Fruit fly (Drosophila melanogaster) whole organism, wandering third instar larva: ENCODE measurements around the gene fend.
"Not testable (repeated sequence)": the region's sequence is repeated elsewhere in the genome, so short reads cannot be mapped to it uniquely, and the experiment has no call there.

Experiments
- Abd-B ChIP-seq: fragments of >200 bp; optimal IDR thresholded peaks from 2 replicates; lab custom pipeline; 2017; ENCODE audit warnings: missing biosample characterization, missing genetic modification characterization
- CG32264 ChIP-seq: fragments of 200-800 bp; sonication (Bioruptor generic); optimal IDR thresholded peaks from 2 replicates; lab custom pipeline; 2016; ENCODE audit warnings: missing biosample characterization, missing genetic modification characterization
- CG9705 ChIP-seq: fragments of 200-800 bp; sonication (Bioruptor generic); optimal IDR thresholded peaks from 2 replicates; lab custom pipeline; 2018; ENCODE audit warnings: missing biosample characterization, mild to moderate bottlenecking, missing genetic modification characterization
- CrebA ChIP-seq: fragments of 200-800 bp; sonication (Bioruptor generic); optimal IDR thresholded peaks from 2 replicates; lab custom pipeline; 2016; ENCODE audit warnings: missing biosample characterization, mild to moderate bottlenecking, missing genetic modification characterization, borderline replicate concordance
- Dfd ChIP-seq: fragments of >200 bp; optimal IDR thresholded peaks from 2 replicates; lab custom pipeline; 2017; ENCODE audit warnings: missing biosample characterization, missing genetic modification characterization
- Dif ChIP-seq: fragments of 200-275, 200-300 bp; sonication (Bioruptor generic); optimal IDR thresholded peaks from 2 replicates; lab custom pipeline; 2018; ENCODE audit warnings: missing biosample characterization, missing genetic modification characterization; ENCODE audit not compliant: partially characterized antibody
- GATAd ChIP-seq: sonication (Bioruptor generic); optimal IDR thresholded peaks from 2 replicates; lab custom pipeline; 2016; ENCODE audit warnings: missing biosample characterization, missing genetic modification characterization
- HLH106 ChIP-seq: fragments of 200-800 bp; optimal IDR thresholded peaks from 3 replicates; lab custom pipeline; 2019; ENCODE audit warnings: missing biosample characterization, mild to moderate bottlenecking, missing genetic modification characterization, moderate library complexity
- Hnf4 ChIP-seq: fragments of 200-800 bp; sonication (Bioruptor generic); optimal IDR thresholded peaks from 2 replicates; lab custom pipeline; 2016; ENCODE audit warnings: missing biosample characterization, mild to moderate bottlenecking, missing genetic modification characterization
- Hr83 ChIP-seq: fragments of 200-300 bp; sonication (Bioruptor generic); optimal IDR thresholded peaks from 2 replicates; lab custom pipeline; 2016; ENCODE audit warnings: missing biosample characterization, mild to moderate bottlenecking, missing genetic modification characterization, moderate library complexity; ENCODE audit not compliant: poor library complexity, severe bottlenecking
- Jra ChIP-seq: sonication (Bioruptor generic); optimal IDR thresholded peaks from 2 replicates; lab custom pipeline; 2016; ENCODE audit warnings: missing biosample characterization, missing genetic modification characterization
- Mio ChIP-seq: sonication (Bioruptor generic); optimal IDR thresholded peaks from 2 replicates; lab custom pipeline; 2016; ENCODE audit warnings: missing biosample characterization, missing genetic modification characterization
- Myc ChIP-seq: fragments of >200 bp; optimal IDR thresholded peaks from 2 replicates; lab custom pipeline; 2017
- N ChIP-seq: fragments of >200 bp; optimal IDR thresholded peaks from 2 replicates; lab custom pipeline; 2018; ENCODE audit warnings: missing biosample characterization, missing external identifiers, missing genetic modification characterization
- OdsH ChIP-seq: fragments of 200-800 bp; sonication (Bioruptor generic); optimal IDR thresholded peaks from 2 replicates; lab custom pipeline; 2016; ENCODE audit warnings: missing biosample characterization, mild to moderate bottlenecking, missing genetic modification characterization
- Rel ChIP-seq, 2 experiments: fragments of 200-800 bp; sonication (Bioruptor generic) in 1 of 2; optimal IDR thresholded peaks; 2 replicates in 1 of 2; 3 replicates in 1 of 2; lab custom pipeline; 2016 to 2019; ENCODE audit warnings: mild to moderate bottlenecking in 2 of 2, missing biosample characterization in 2 of 2, missing genetic modification characterization in 2 of 2, moderate library complexity in 1 of 2
- Sp1 ChIP-seq: fragments of 200-800 bp; sonication (Bioruptor generic); optimal IDR thresholded peaks from 3 replicates; lab custom pipeline; 2019; ENCODE audit warnings: missing biosample characterization, mild to moderate bottlenecking, missing genetic modification characterization, moderate library complexity
- br ChIP-seq: fragments of 200-800 bp; sonication (Bioruptor generic); optimal IDR thresholded peaks from 2 replicates; lab custom pipeline; 2016; ENCODE audit warnings: missing biosample characterization, missing genetic modification characterization
- brk ChIP-seq: fragments of 200-800 bp; sonication (Bioruptor generic); optimal IDR thresholded peaks from 2 replicates; lab custom pipeline; 2016; ENCODE audit warnings: missing biosample characterization, mild to moderate bottlenecking, missing genetic modification characterization
- dl ChIP-seq, 2 experiments: fragments of 175-275, 200-275 bp in 1 of 2; fragments of 200-275 bp in 1 of 2; sonication (Bioruptor generic); optimal IDR thresholded peaks; lab custom pipeline; 2018; ENCODE audit warnings: mild to moderate bottlenecking in 2 of 2, missing biosample characterization in 2 of 2, missing genetic modification characterization in 2 of 2, moderate library complexity in 2 of 2; ENCODE audit not compliant: partially characterized antibody in 2 of 2, insufficient read depth in 1 of 2
- dmrt93B ChIP-seq: fragments of 200-800 bp; sonication (Bioruptor generic); optimal IDR thresholded peaks from 2 replicates; lab custom pipeline; 2018; ENCODE audit warnings: missing biosample characterization, mild to moderate bottlenecking, missing genetic modification characterization
- dsf ChIP-seq: sonication (Bioruptor generic); optimal IDR thresholded peaks from 2 replicates; lab custom pipeline; 2016; ENCODE audit warnings: missing biosample characterization, missing genetic modification characterization, borderline replicate concordance
- ey ChIP-seq: fragments of 200-800 bp; sonication (Bioruptor generic); optimal IDR thresholded peaks from 2 replicates; lab custom pipeline; 2016; ENCODE audit warnings: missing biosample characterization, missing genetic modification characterization
- foxo ChIP-seq, 2 experiments: fragments of 200-800 bp; sonication (Bioruptor generic); optimal IDR thresholded peaks; 2 replicates in 1 of 2; 3 replicates in 1 of 2; lab custom pipeline; 2016 to 2017; ENCODE audit warnings: missing biosample characterization in 2 of 2, missing genetic modification characterization in 2 of 2
- fru ChIP-seq: fragments of 200-800 bp; sonication (Bioruptor generic); optimal IDR thresholded peaks from 3 replicates; lab custom pipeline; 2016; ENCODE audit warnings: missing biosample characterization, mild to moderate bottlenecking, missing genetic modification characterization
- h ChIP-seq: fragments of 200-800 bp; sonication (Bioruptor generic); optimal IDR thresholded peaks from 3 replicates; lab custom pipeline; 2016; ENCODE audit warnings: missing biosample characterization, mild to moderate bottlenecking, missing genetic modification characterization
- jim ChIP-seq: fragments of 175-275, 200-325 bp; sonication (Bioruptor generic); optimal IDR thresholded peaks from 2 replicates; lab custom pipeline; 2016; ENCODE audit warnings: missing biosample characterization, mild to moderate bottlenecking, missing genetic modification characterization
- lola ChIP-seq: fragments of >200 bp; optimal IDR thresholded peaks from 2 replicates; lab custom pipeline; 2017; ENCODE audit warnings: missing biosample characterization, missing genetic modification characterization
- pan ChIP-seq: fragments of >200 bp; optimal IDR thresholded peaks from 2 replicates; lab custom pipeline; 2017
- psq ChIP-seq: fragments of 200-800 bp; sonication (Bioruptor generic); optimal IDR thresholded peaks from 3 replicates; lab custom pipeline; 2017; ENCODE audit warnings: missing biosample characterization, mild to moderate bottlenecking, missing genetic modification characterization, moderate library complexity
- rgr ChIP-seq: fragments of 200-800 bp; sonication (Bioruptor generic); optimal IDR thresholded peaks from 3 replicates; lab custom pipeline; 2016; ENCODE audit warnings: missing biosample characterization, mild to moderate bottlenecking, missing genetic modification characterization
- sage ChIP-seq: fragments of 200-800 bp; sonication (Bioruptor generic); optimal IDR thresholded peaks from 2 replicates; lab custom pipeline; 2016; ENCODE audit warnings: missing biosample characterization, mild to moderate bottlenecking, missing genetic modification characterization
- sv ChIP-seq: fragments of 200-800 bp; sonication (Bioruptor generic); optimal IDR thresholded peaks from 3 replicates; lab custom pipeline; 2016; ENCODE audit warnings: missing biosample characterization, missing genetic modification characterization
- tai ChIP-seq: sonication (Bioruptor generic); optimal IDR thresholded peaks from 2 replicates; lab custom pipeline; 2016; ENCODE audit warnings: missing biosample characterization, missing genetic modification characterization
- usp ChIP-seq: fragments of >200 bp; optimal IDR thresholded peaks from 2 replicates; lab custom pipeline; 2017; ENCODE audit warnings: missing biosample characterization, missing genetic modification characterization
- woc ChIP-seq: sonication (Bioruptor generic); optimal IDR thresholded peaks from 2 replicates; lab custom pipeline; 2016; ENCODE audit warnings: missing biosample characterization, mild to moderate bottlenecking, missing genetic modification characterization

Gene fend

dm6 chrX:9087920-9088417 lies 46.9 kb downstream of the fend start, which contains the start of gene CG6999:
TSS of gene CG6999 (plus strand) at chrX:9088367.
- TF ChIP-seq CrebA; foxo (GFP tag; optimal IDR thresholded peaks at IDR 0.05; lab: Kevin White, UChicago); dl (GFP tag; optimal IDR thresholded peaks at IDR 0.05; lab: Kevin White, UChicago; ENCODE audit: insufficient read depth in 1 of 2, partially characterized antibody in 2 of 2): not testable (repeated sequence)

DNA sequence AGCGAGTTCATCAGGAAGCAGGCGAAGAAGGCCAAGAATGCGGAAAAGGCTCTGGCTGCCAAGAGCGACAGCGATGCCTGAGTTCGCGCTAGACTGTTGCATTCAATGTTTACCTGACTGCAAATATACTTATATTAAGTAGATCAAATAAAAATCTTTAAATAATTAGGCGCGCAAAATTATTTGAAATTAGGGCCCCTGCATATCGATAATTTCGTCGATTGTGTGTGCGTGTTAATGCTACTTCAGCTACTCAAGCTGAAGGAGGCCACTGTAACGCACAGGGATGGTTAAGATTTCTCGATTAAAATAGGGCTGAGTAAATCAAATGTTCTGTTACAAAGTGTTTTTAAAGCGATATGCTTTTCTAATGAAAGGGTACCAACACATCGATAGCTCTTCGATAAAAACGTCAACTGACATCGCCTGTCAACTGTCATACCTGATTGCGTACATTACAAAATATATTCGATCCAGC lies 48.2 kb downstream of the fend start, which contains the start of gene CG32706:
Gene CG32706, plus strand, starts transcription at position 428 of the 478 bp plus-strand sequence.
- TF ChIP-seq pan (lab: Kevin White, UChicago); dsf; brk: not testable (repeated sequence)

DNA sequence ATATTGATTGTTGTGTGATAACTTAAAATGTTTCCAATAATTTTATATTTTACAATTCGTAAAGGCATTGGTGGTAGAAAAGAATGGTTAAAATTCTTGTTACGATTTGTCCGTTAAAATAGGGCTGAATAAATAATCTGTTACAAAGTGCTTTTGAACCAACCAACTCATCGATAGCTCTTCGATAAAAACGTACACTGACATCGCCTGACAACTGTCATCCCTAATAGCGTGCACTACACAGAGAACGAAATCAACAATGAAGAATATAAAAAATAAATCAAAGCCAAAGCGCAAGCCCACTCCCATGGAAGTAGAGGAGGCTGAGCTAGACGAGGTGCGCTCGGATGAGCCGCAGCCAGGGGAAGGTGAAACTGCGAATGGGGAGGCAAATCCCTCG lies 49.2 kb downstream of the fend start, which contains the start of gene CG32708:
Gene CG32708, plus strand, starts transcription at position 207 of the 400 bp plus-strand sequence.
- no peak for TF ChIP-seq jim (GFP tag; lab: Kevin White, UChicago)
- TF ChIP-seq tai (GFP tag; lab: Kevin White, UChicago), result no peak
- TF ChIP-seq GATAd (GFP tag; lab: Kevin White, UChicago), result no peak
- no peak for TF ChIP-seq lola (GFP tag; lab: Kevin White, UChicago)
- no peak for TF ChIP-seq Dfd (GFP tag; lab: Kevin White, UChicago)
- TF ChIP-seq HLH106 (tag; lab: Kevin White, UChicago), result peak; percentile 2
- TF ChIP-seq rgr (GFP tag; lab: Kevin White, UChicago), result no peak
- TF ChIP-seq foxo (GFP tag; optimal IDR thresholded peaks at IDR 0.05; lab: Kevin White, UChicago), result no peak

- TF ChIP-seq Dfd (GFP tag; lab: Kevin White, UChicago) (no peak), rgr (GFP tag; lab: Kevin White, UChicago) (peak; percentile 32), fru (GFP tag; lab: Kevin White, UChicago) (peak; percentile 58), HLH106 (tag; lab: Kevin White, UChicago) (peak; percentile 52), ey (GFP tag; lab: Kevin White, UChicago) (peak; percentile 41), GATAd (GFP tag; lab: Kevin White, UChicago) (no peak), Sp1 (peak; percentile 55), Abd-B (GFP tag; lab: Kevin White, UChicago) (no peak), sv (GFP tag; lab: Kevin White, UChicago) (no peak), OdsH (GFP tag; lab: Kevin White, UChicago) (no peak), woc (GFP tag; lab: Kevin White, UChicago) (peak; percentile 82), Dif (GFP tag; lab: Kevin White, UChicago) (no peak), CG9705 (GFP tag; lab: Kevin White, UChicago) (peak; percentile 29), Mio (no peak), foxo (GFP tag; optimal IDR thresholded peaks at IDR 0.05; lab: Kevin White, UChicago) (peak in 1 of 2 experiments; percentile 40), h (GFP tag; lab: Kevin White, UChicago) (peak; percentile 28), psq (GFP tag; lab: Kevin White, UChicago) (peak; percentile 25), Myc (lab: Kevin White, UChicago) (peak; percentile 96), usp (GFP tag; lab: Kevin White, UChicago) (no peak)
Measured at dm6 chrX:9082600-9082999, 52.3 kb downstream of the fend start, which contains the start of gene APC4. TSS of gene APC4 (plus strand) at chrX:9082931.

- TF ChIP-seq rgr (GFP tag; lab: Kevin White, UChicago) (peak; percentile 78), CG9705 (GFP tag; lab: Kevin White, UChicago) (peak; percentile 34), sv (GFP tag; lab: Kevin White, UChicago) (peak; percentile 57), Hnf4 (GFP tag; lab: Kevin White, UChicago) (peak; percentile 76), dl (GFP tag; optimal IDR thresholded peaks at IDR 0.05; lab: Kevin White, UChicago; ENCODE audit: insufficient read depth in 1 of 2, partially characterized antibody in 2 of 2) (no peak), OdsH (GFP tag; lab: Kevin White, UChicago) (peak; percentile 67), CG32264 (GFP tag; lab: Kevin White, UChicago) (peak; percentile 26), foxo (GFP tag; optimal IDR thresholded peaks at IDR 0.05; lab: Kevin White, UChicago) (peak in 1 of 2 experiments; percentile 86), Jra (GFP tag; lab: Kevin White, UChicago) (peak; percentile 6), Dif (GFP tag; lab: Kevin White, UChicago) (no peak), br (GFP tag; lab: Kevin White, UChicago) (peak; percentile 49), Sp1 (peak; percentile 69), pan (lab: Kevin White, UChicago) (no peak), woc (GFP tag; lab: Kevin White, UChicago) (peak; percentile 57), ey (GFP tag; lab: Kevin White, UChicago) (peak; percentile 52), Hr83 (GFP tag; lab: Kevin White, UChicago) (no peak), GATAd (GFP tag; lab: Kevin White, UChicago) (no peak), psq (GFP tag; lab: Kevin White, UChicago) (peak; percentile 60), sage (GFP tag; lab: Kevin White, UChicago) (peak; percentile 70), h (GFP tag; lab: Kevin White, UChicago) (peak; percentile 78), fru (GFP tag; lab: Kevin White, UChicago) (peak; percentile 76), HLH106 (tag; lab: Kevin White, UChicago) (peak; percentile 80), dmrt93B (GFP tag; lab: Kevin White, UChicago) (peak; percentile 32), N (GFP tag; lab: Kevin White, UChicago) (no peak), dsf (peak; percentile 28), Rel (GFP tag; optimal IDR thresholded peaks at IDR 0.05; lab: Kevin White, UChicago) (no peak), Rel (tag; optimal IDR thresholded peaks at IDR 0.05; lab: Kevin White, UChicago) (peak; percentile 41), CrebA (no peak), brk (no peak)
Measured at dm6 chrX:9080962-9081361, 53.9 kb downstream of the fend start, which contains the start of the genes CG7246 and HP1b. TSS of gene CG7246 (minus strand) at chrX:9081057. TSS of gene HP1b (plus strand) at chrX:9081063.
